Worm (Caenorhabditis elegans): Measurements from ENCODE around the gene ZK632.2.

The ZK632.2 gene

ce11 chrIII:9813146-9813545, 14.2 kb downstream of the ZK632.2 start, which contains the start of gene ZK632.14:
ZK632.14 (plus strand) TSS chrIII:9813446.
- TF ChIP-seq fkh-10 (GFP tag; optimal IDR thresholded peaks at IDR 0.05) (no peak), ceh-28 (tag; optimal IDR thresholded peaks at IDR 0.05) (no peak), daf-12 (tag; optimal IDR thresholded peaks at IDR 0.05) (no peak), elt-2 (tag; optimal IDR thresholded peaks at IDR 0.05) (no peak), lsy-12 (tag; optimal IDR thresholded peaks at IDR 0.05) (no peak), skn-1 (tag; optimal IDR thresholded peaks at IDR 0.05) (no peak), fkh-2 (tag; optimal IDR thresholded peaks at IDR 0.05) (no peak), elt-3 (tag; optimal IDR thresholded peaks at IDR 0.05) (no peak), ztf-11 (tag; optimal IDR thresholded peaks at IDR 0.05) (no peak), nhr-237 (tag; optimal IDR thresholded peaks at IDR 0.05) (no peak), jun-1 (tag; optimal IDR thresholded peaks at IDR 0.05) (no peak), ceh-9 (tag; optimal IDR thresholded peaks at IDR 0.05) (no peak), nhr-76 (tag; optimal IDR thresholded peaks at IDR 0.05) (no peak), egl-5 (tag; optimal IDR thresholded peaks at IDR 0.05) (no peak), tbx-2 (tag; optimal IDR thresholded peaks at IDR 0.05) (no peak), lin-39 (tag; optimal IDR thresholded peaks at IDR 0.05) (no peak), nhr-28 (tag; optimal IDR thresholded peaks at IDR 0.05) (no peak), sea-2 (GFP tag; optimal IDR thresholded peaks at IDR 0.05) (no peak), pha-4 (tag; optimal IDR thresholded peaks at IDR 0.05) (no peak), eor-1 (tag; optimal IDR thresholded peaks at IDR 0.05) (no peak)

- TF ChIP-seq ZK546.5 (tag; optimal IDR thresholded peaks at IDR 0.05) (no peak), lsy-12 (tag; optimal IDR thresholded peaks at IDR 0.05) (no peak), ceh-16 (tag; optimal IDR thresholded peaks at IDR 0.05) (no peak), lin-15B (tag; optimal IDR thresholded peaks at IDR 0.05) (peak; percentile 16), nhr-23 (tag; optimal IDR thresholded peaks at IDR 0.05) (peak; percentile 28), ztf-11 (tag; optimal IDR thresholded peaks at IDR 0.05) (no peak), snpc-4 (tag; optimal IDR thresholded peaks at IDR 0.05) (no peak), fkh-2 (tag; optimal IDR thresholded peaks at IDR 0.05) (no peak), hmg-11 (tag; optimal IDR thresholded peaks at IDR 0.05) (peak; percentile 72), egl-27 (tag; optimal IDR thresholded peaks at IDR 0.05) (no peak), nhr-43 (tag; optimal IDR thresholded peaks at IDR 0.05; ENCODE audit: poor library complexity, severe bottlenecking) (no peak), sea-2 (GFP tag; optimal IDR thresholded peaks at IDR 0.05) (peak; percentile 8), nhr-237 (tag; optimal IDR thresholded peaks at IDR 0.05) (no peak), nhr-77 (tag; optimal IDR thresholded peaks at IDR 0.05) (no peak), lin-39 (tag; optimal IDR thresholded peaks at IDR 0.05) (peak; percentile 66), skn-1 (tag; optimal IDR thresholded peaks at IDR 0.05) (no peak), ceh-9 (tag; optimal IDR thresholded peaks at IDR 0.05) (no peak), ama-1 (optimal IDR thresholded peaks at IDR 0.05) (peak; percentile 41), daf-12 (tag; optimal IDR thresholded peaks at IDR 0.05) (no peak), mdl-1 (tag; optimal IDR thresholded peaks at IDR 0.05) (no peak), unc-62 (GFP tag; optimal IDR thresholded peaks at IDR 0.05) (no peak), pha-4 (tag; optimal IDR thresholded peaks at IDR 0.05) (peak; percentile 10), ceh-28 (tag; optimal IDR thresholded peaks at IDR 0.05) (no peak), nhr-67 (tag; optimal IDR thresholded peaks at IDR 0.05) (no peak), nhr-11 (tag; optimal IDR thresholded peaks at IDR 0.05) (no peak), mml-1 (tag; optimal IDR thresholded peaks at IDR 0.05) (no peak), nhr-76 (tag; optimal IDR thresholded peaks at IDR 0.05) (no peak), nfya-1 (tag; optimal IDR thresholded peaks at IDR 0.05; ENCODE audit: insufficient read depth) (peak; percentile 49), zag-1 (tag; optimal IDR thresholded peaks at IDR 0.05) (no peak), nhr-25 (tag; optimal IDR thresholded peaks at IDR 0.05) (peak; percentile 10)
These were observed 18.2 kb downstream of the ZK632.2 start, which contains the start of gene cnx-1 for ce11 chrIII:9817087-9817612. cnx-1 (minus strand) TSS chrIII:9817137.

- TF ChIP-seq nhr-12 (tag; optimal IDR thresholded peaks at IDR 0.05) (no peak), fkh-10 (GFP tag; optimal IDR thresholded peaks at IDR 0.05) (no peak), daf-12 (tag; optimal IDR thresholded peaks at IDR 0.05) (no peak), tbx-2 (tag; optimal IDR thresholded peaks at IDR 0.05) (no peak), nhr-11 (tag; optimal IDR thresholded peaks at IDR 0.05) (no peak), ceh-28 (tag; optimal IDR thresholded peaks at IDR 0.05) (peak; percentile 5), nhr-23 (tag; optimal IDR thresholded peaks at IDR 0.05) (no peak), nhr-28 (tag; optimal IDR thresholded peaks at IDR 0.05) (no peak)
These were observed 19.0 kb downstream of the ZK632.2 start for ce11 chrIII:9817894-9818293.
